Worm (Caenorhabditis elegans): ENCODE results near the gene abts-2.

Gene abts-2

ce11 chrX:11585375-11585774 lies at the start of gene abts-2:
abts-2 (plus strand) TSS chrX:11585675.
- TF ChIP-seq W03F9.2 (tag; optimal IDR thresholded peaks at IDR 0.05), result no peak
- TF ChIP-seq dao-5 (tag; optimal IDR thresholded peaks at IDR 0.05), result no peak
- TF ChIP-seq him-1 (tag; optimal IDR thresholded peaks at IDR 0.05), result no peak

- TF ChIP-seq him-1 (tag; optimal IDR thresholded peaks at IDR 0.05) (no peak), W03F9.2 (tag; optimal IDR thresholded peaks at IDR 0.05) (no peak), dao-5 (tag; optimal IDR thresholded peaks at IDR 0.05) (no peak)
These were observed 49.1 kb upstream of the abts-2 start, which contains the start of gene C35C5.9 for ce11 chrX:11536408-11536807. C35C5.9 (plus strand) TSS chrX:11536568.

- TF ChIP-seq him-1 (tag; optimal IDR thresholded peaks at IDR 0.05), result no peak
- no peak for TF ChIP-seq W03F9.2 (tag; optimal IDR thresholded peaks at IDR 0.05)
- TF ChIP-seq dao-5 (tag; optimal IDR thresholded peaks at IDR 0.05), result no peak
These were observed 48.2 kb upstream of the abts-2 start, which contains the start of gene gcp-2.2 for ce11 chrX:11537240-11537764. gcp-2.2 (plus strand) TSS chrX:11537714.

DNA sequence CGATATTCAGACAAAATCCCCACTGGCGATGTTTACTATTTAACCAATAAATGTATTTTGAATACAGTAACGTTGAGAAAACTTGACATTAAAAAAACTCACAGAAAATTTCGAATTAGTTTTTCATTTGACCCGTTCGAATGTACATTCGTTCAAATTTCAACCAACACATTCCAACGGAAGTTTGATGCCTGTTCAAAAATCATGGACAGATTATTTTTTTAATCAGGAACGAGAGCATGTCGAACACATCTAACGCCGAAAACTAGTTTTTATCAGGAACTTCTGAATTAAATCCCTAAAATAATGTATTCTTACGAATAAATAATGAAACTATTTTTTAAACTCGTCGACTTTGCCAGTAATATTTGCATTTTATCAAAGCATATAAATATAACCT lies 43.8 kb upstream of the abts-2 start:
- no peak for TF ChIP-seq him-1 (tag; optimal IDR thresholded peaks at IDR 0.05)
- TF ChIP-seq W03F9.2 (tag; optimal IDR thresholded peaks at IDR 0.05), result no peak
- no peak for TF ChIP-seq dao-5 (tag; optimal IDR thresholded peaks at IDR 0.05)

- no peak for TF ChIP-seq dao-5 (tag; optimal IDR thresholded peaks at IDR 0.05)
- peak; percentile 64 for TF ChIP-seq W03F9.2 (tag; optimal IDR thresholded peaks at IDR 0.05)
These were observed 38.8 kb upstream of the abts-2 start, which contains the start of gene selt-1.1 for ce11 chrX:11546445-11547275. selt-1.1 (minus strand) TSS chrX:11546495.

DNA sequence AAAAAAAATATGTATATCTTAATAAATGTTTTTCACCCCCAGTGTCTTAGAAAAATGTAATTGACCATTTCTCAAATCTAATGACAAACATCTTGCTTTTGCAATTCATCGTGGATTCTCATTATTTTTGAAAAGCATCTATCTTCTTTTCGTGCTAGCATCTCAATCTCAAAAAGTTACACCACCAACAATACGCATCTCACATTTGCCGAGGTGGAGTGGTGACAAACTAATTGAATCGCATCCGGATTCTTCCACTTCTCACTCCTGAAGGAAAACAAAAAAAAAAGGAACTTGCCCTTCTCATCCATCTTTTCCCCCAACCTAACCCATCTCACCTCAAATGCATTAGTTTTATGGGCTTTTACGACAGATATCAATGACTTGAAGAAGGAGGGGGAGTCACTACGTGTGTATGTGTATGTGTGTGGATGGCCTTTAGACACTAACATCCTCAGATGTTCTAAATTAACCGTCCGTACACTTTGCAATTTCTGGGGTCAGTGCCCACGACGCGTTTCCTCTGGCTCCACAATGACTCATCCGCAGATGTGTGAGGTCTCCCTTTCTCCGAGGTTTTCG lies 37.9 kb upstream of the abts-2 start:
- TF ChIP-seq dao-5 (tag; optimal IDR thresholded peaks at IDR 0.05) (no peak), him-1 (tag; optimal IDR thresholded peaks at IDR 0.05) (no peak), W03F9.2 (tag; optimal IDR thresholded peaks at IDR 0.05) (no peak)

- TF ChIP-seq him-1 (tag; optimal IDR thresholded peaks at IDR 0.05) (no peak), W03F9.2 (tag; optimal IDR thresholded peaks at IDR 0.05) (no peak), dao-5 (tag; optimal IDR thresholded peaks at IDR 0.05) (no peak)
These were observed 37.2 kb upstream of the abts-2 start, which contains the start of gene mig-2 for ce11 chrX:11548308-11548707. mig-2 (plus strand) TSS chrX:11548608.

DNA sequence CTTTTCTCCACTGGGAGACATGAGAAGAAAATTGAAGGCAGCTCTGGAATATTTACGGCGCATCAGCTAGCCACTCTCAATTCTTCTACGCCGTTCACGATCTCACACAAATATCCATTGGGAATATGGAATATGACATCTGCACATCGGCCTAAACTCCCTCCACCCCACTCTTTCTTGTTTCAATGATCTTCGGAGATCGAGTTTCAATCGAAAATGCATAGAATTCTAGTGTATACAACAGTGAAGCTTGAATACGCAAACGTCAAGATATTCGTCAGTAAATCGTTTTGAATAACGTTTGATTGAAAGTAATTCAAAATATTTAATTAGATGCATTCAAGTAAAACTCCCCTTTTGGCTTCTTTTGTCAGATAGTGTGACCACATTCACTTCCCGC lies 33.7 kb upstream of the abts-2 start:
- TF ChIP-seq W03F9.2 (tag; optimal IDR thresholded peaks at IDR 0.05), result no peak
- no peak for TF ChIP-seq dao-5 (tag; optimal IDR thresholded peaks at IDR 0.05)
- no peak for TF ChIP-seq him-1 (tag; optimal IDR thresholded peaks at IDR 0.05)

DNA sequence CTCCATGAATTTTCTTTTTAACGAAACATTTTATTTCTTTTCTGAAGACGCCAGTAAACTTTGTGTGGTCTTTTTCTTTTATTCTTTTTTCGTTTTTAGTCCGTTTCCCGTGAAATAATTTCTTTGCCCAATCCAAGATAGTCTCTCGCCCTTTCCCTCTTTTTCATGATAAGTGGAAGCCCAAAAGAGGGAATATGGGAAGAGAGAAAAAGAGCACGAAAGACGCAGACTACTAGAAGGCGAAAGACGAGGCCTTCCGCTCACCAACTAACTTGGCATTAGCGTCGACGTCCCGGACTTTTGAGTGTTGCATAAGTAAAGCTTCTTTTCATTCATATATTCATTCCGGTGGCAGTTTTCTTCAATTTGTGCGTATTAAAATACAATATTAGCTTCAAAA lies 32.6 kb upstream of the abts-2 start:
- no peak for TF ChIP-seq him-1 (tag; optimal IDR thresholded peaks at IDR 0.05)
- TF ChIP-seq W03F9.2 (tag; optimal IDR thresholded peaks at IDR 0.05), result no peak
- no peak for TF ChIP-seq dao-5 (tag; optimal IDR thresholded peaks at IDR 0.05)

DNA sequence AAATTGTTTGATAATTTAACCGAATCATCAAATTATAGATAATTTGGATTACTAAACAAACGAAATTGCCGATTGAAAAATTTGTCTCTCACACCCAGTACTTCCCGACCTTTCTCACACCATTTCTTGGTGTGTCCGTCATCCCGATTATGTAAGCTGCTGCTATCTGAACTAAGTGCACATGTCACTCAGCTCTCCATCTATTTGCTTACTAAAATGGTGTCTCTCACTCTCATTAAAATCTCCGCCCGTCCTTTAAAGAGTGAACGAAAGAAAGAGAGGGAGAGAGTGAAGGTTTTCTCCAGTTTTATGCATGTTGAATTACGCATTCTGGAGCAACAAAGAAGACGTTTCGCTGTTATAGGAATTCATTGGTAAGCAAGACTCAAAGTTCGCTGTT lies 31.0 kb upstream of the abts-2 start:
- no peak for TF ChIP-seq dao-5 (tag; optimal IDR thresholded peaks at IDR 0.05)
- TF ChIP-seq him-1 (tag; optimal IDR thresholded peaks at IDR 0.05), result no peak
- no peak for TF ChIP-seq W03F9.2 (tag; optimal IDR thresholded peaks at IDR 0.05)

DNA sequence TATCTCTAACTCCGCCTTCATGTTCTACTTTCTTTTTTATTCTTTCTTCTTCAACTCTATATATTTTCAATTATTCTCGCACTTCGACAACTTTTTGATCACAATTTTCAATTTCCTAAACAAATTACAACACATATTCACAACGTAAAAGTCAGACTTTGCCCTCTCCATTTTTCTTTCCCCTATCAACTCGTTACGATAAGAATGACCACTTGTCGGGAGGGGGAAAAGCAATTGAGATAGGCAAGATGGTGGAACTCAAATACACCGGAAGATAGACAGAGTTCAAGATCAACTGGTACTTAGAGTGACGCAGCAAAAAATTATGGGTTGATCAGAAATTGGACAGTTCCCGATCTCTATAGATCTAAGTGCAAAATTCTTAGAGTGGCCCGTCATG lies 30.4 kb upstream of the abts-2 start:
- no peak for TF ChIP-seq dao-5 (tag; optimal IDR thresholded peaks at IDR 0.05)
- no peak for TF ChIP-seq him-1 (tag; optimal IDR thresholded peaks at IDR 0.05)
- TF ChIP-seq W03F9.2 (tag; optimal IDR thresholded peaks at IDR 0.05), result no peak

DNA sequence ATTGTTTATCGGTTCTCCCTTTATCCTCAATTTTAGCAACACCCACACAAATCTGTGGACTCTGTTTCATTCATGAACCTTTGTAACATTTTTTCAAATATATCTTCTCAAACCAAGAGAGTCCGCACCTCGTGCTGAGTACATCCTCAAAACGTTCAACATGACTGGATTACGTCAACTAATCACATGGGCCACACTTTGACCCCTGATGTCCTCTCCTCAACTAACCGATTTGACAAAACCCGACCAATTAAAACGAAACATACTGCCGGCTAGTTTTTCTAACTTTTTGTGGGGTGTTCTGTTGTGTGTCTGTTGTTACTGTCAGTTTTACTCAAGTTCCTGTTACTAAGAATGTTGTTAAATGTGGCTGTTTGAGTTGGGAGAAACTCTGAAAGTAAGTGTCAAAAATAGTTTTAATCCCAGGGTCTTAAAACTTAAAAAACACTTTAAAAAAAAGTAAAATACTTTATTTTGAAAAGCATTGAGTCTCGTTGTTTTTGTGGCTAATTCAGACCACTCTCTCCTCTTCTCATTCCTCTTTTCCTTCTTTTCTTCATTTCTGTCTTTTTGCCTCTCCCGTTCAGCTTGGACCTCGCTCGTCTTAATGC lies 29.8 kb upstream of the abts-2 start:
- no peak for TF ChIP-seq dao-5 (tag; optimal IDR thresholded peaks at IDR 0.05)
- no peak for TF ChIP-seq him-1 (tag; optimal IDR thresholded peaks at IDR 0.05)

DNA sequence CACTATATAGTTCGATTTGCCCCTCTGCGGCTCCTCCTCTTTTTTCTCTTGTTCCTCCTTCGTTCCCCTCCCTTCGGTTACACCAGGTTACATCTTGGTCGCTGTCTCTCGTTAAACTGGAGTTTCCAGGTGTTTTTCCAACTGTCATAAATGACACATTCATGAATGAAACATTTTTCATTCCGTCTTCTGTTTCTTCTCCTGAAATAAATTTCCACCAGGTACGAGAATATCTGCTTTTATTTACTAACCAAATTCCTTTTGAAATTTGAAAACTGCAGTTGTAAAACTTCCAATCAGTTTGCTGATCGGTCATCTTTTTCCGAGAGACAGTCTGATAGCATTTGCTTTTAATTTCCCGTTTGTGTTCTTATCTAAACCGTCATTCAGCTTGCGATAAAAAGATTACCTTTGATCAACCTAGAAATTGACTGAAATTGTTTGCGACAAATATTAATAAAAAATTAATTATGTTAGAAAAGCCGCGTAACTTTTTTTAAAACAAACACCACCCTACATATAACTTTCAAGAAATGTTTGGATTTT lies 29.2 kb upstream of the abts-2 start, which contains the start of gene C35C5.10:
Gene C35C5.10 (plus strand): TSS at position 51 of the 546 bp plus-strand sequence.
- TF ChIP-seq him-1 (tag; optimal IDR thresholded peaks at IDR 0.05) (no peak), W03F9.2 (tag; optimal IDR thresholded peaks at IDR 0.05) (no peak), dao-5 (tag; optimal IDR thresholded peaks at IDR 0.05) (no peak)

All from whole organism, L4/young adult.